Worm (Caenorhabditis elegans): Measurements from ENCODE around the gene T01D3.1.

The T01D3.1 gene

DNA sequence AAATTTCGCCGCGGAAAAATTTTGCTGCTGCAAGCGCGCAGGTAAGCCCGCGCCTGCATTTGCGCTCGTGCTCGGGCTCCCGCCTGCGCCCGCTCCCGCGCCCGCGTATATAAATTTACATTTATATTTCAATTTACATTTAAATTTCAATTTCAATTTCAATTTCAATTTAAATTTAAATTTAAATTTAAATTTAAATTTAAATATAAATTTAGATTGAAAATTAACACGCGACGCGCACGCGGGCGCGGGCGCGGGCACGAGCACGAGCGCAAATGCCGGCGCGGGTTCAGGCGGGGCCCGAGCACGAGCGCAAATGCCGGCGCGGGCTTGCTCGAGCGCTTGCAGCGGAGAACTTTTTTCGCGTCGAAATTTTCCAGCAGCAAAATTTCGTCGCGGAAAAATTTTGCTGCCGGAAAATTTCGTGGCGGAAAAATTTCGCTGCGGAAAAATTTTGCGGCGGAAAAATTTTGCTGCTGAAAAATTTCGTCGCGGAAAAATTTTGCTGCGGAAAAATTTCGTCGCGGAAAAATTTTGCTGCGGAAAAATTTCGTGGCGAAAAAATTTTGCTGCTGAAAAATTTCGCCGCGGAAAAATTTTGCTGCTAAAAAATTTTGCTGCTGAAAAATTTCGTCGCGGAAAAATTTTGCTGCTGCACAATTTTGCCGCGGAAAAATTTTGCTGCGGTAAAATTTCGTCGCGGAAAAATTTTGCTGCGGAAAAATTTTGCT, 43.7 kb upstream of the T01D3.1 start (continued):
- TF ChIP-seq Y95B8A.8 (GFP tag; IDR thresholded peaks at IDR 0.05) (0 out of 2 replicates have a peak, but pooled peaks have one; percentile 74), lin-54 (GFP tag; optimal IDR thresholded peaks at IDR 0.05) (peak; percentile 3), ceh-58 (GFP tag; IDR thresholded peaks at IDR 0.05) (0 out of 2 replicates have a peak, but pooled peaks have one; percentile 4), attf-5 (GFP tag; optimal IDR thresholded peaks at IDR 0.05) (peak; percentile 22), lag-1 (GFP tag; IDR thresholded peaks at IDR 0.05) (peak; percentile 20; the same call in 1 of the 2 replicates), zfh-2 (GFP tag; conservative IDR thresholded peaks at IDR 0.05) (peak; percentile 77; the same call in 1 of the 2 replicates), let-607 (tag; optimal IDR thresholded peaks at IDR 0.05) (no peak), pha-4 (tag; optimal IDR thresholded peaks at IDR 0.05) (no peak), ceh-91 (GFP tag; IDR thresholded peaks at IDR 0.05) (peak; percentile 32; the same call in 1 of the 2 replicates), F55B11.4 (tag; optimal IDR thresholded peaks at IDR 0.05; ENCODE audit: borderline replicate concordance, insufficient read depth) (no peak), Y53F4B.3 (GFP tag; IDR thresholded peaks at IDR 0.05) (no peak; the same call in 1 of the 2 replicates), akir-1 (GFP tag; optimal IDR thresholded peaks at IDR 0.05) (peak; percentile 90), ekl-4 (GFP tag; IDR thresholded peaks at IDR 0.05) (no peak), mes-4 (tag; optimal IDR thresholded peaks at IDR 0.05) (no peak), B0019.2 (GFP tag; conservative IDR thresholded peaks at IDR 0.05) (peak; percentile 75), lsl-1 (GFP tag; optimal IDR thresholded peaks at IDR 0.05) (no peak), C06A6.2 (GFP tag; conservative IDR thresholded peaks at IDR 0.05) (peak; percentile 38; the same call in 1 of the 2 replicates), madf-10 (tag; optimal IDR thresholded peaks at IDR 0.05) (no peak), ceh-40 (GFP tag; IDR thresholded peaks at IDR 0.05) (no peak), die-1 (tag; optimal IDR thresholded peaks at IDR 0.05) (peak; percentile 22), nhr-179 (tag; optimal IDR thresholded peaks at IDR 0.05) (no peak), lin-26 (GFP tag; IDR thresholded peaks at IDR 0.05) (no peak; the same call in 1 of the 2 replicates), mcd-1 (GFP tag; IDR thresholded peaks at IDR 0.05) (peak; percentile 90), ets-4 (GFP tag; optimal IDR thresholded peaks at IDR 0.05) (no peak), madf-6 (GFP tag; IDR thresholded peaks at IDR 0.05) (peak; percentile 55; the same call in 1 of the 2 replicates), sea-2 (GFP tag; IDR thresholded peaks at IDR 0.05) (0 out of 2 replicates have a peak, but pooled peaks have one; percentile 81), madf-8 (GFP tag; conservative IDR thresholded peaks at IDR 0.05) (peak; percentile 43), nhr-120 (GFP tag; IDR thresholded peaks at IDR 0.05) (peak; percentile 87; the same call in 1 of the 2 replicates), hrde-1 (tag; optimal IDR thresholded peaks at IDR 0.05; ENCODE audit: borderline replicate concordance) (no peak), somi-1 (GFP tag; optimal IDR thresholded peaks at IDR 0.05) (no peak)

DNA sequence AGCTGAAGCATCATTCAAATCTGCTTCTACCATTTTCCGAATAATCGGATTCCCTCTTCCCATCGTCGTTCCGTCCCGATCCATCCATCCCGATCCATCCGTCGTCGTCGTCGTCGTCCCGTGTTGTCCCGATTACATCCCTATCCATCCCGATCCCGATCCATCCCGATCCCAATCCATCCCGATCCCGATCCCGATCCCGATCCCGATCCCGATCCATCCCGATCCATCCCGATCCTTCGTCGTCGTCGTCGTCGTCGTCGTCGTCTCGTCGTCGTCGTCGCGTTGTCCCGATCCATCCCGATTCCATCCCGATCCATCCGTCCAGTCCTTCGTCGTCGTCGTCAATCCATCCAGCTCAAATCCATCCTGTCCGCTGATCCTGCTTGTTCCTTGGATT, 42.5 kb upstream of the T01D3.1 start:
- TF ChIP-seq ama-1 (optimal IDR thresholded peaks at IDR 0.05) (no peak), ama-1 (GFP tag; optimal IDR thresholded peaks at IDR 0.05) (no peak), sea-2 (GFP tag; IDR thresholded peaks at IDR 0.05) (0 out of 2 replicates have a peak, but pooled peaks have one; percentile 28), zfh-2 (GFP tag; conservative IDR thresholded peaks at IDR 0.05) (peak; percentile 71), mcd-1 (GFP tag; IDR thresholded peaks at IDR 0.05) (0 out of 2 replicates have a peak, but pooled peaks have one; percentile 9), Y53F4B.3 (GFP tag; IDR thresholded peaks at IDR 0.05) (no peak)

DNA sequence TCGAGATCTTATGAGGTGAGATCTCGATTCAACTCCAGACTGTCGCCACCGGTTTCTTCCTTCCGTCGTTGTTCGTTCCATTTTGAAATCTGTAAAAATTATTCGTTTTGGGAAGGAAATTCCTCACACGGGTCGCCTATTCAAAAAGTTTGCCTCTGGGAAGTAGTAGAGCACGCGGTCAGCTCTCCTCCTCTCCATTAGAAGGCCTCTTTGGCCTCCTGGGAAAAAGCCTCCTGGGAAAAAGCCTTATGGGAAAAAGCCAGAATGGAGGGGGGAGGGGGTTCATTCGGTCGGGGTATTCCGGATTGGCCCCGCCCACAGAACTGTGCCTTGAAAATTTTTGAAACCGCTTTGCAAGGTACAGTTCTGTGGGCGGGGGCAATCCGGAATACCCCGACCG, 42.1 kb upstream of the T01D3.1 start:
- no peak for TF ChIP-seq zfh-2 (GFP tag; conservative IDR thresholded peaks at IDR 0.05)
- no peak for TF ChIP-seq nhr-90 (tag; optimal IDR thresholded peaks at IDR 0.05)
- TF ChIP-seq lag-1 (GFP tag; IDR thresholded peaks at IDR 0.05) = no peak
- no peak for TF ChIP-seq C06A6.2 (GFP tag; conservative IDR thresholded peaks at IDR 0.05)
- no peak for TF ChIP-seq tbp1 (GFP tag; optimal IDR thresholded peaks at IDR 0.05)
- TF ChIP-seq bed-1 (GFP tag; IDR thresholded peaks at IDR 0.05) = no peak
- no peak for TF ChIP-seq Y53F4B.3 (GFP tag; IDR thresholded peaks at IDR 0.05)
- TF ChIP-seq lin-26 (GFP tag; IDR thresholded peaks at IDR 0.05) = 0 out of 2 replicates have a peak, but pooled peaks have one; percentile 27
- no peak for TF ChIP-seq fkh-3 (tag; optimal IDR thresholded peaks at IDR 0.05)
- TF ChIP-seq madf-8 (GFP tag; conservative IDR thresholded peaks at IDR 0.05) = 0 out of 2 replicates have a peak, but pooled peaks have one; percentile 6
- no peak for TF ChIP-seq mes-4 (tag; optimal IDR thresholded peaks at IDR 0.05)
- no peak for TF ChIP-seq dpff-1 (tag; optimal IDR thresholded peaks at IDR 0.05)
- no peak for TF ChIP-seq lsl-1 (GFP tag; optimal IDR thresholded peaks at IDR 0.05)
- no peak for TF ChIP-seq F22D6.2 (tag; optimal IDR thresholded peaks at IDR 0.05)
- no peak for TF ChIP-seq hlh-12 (tag; optimal IDR thresholded peaks at IDR 0.05)
- TF ChIP-seq unc-130 (GFP tag; optimal IDR thresholded peaks at IDR 0.05) = no peak
- no peak for TF ChIP-seq mel-28 (tag; optimal IDR thresholded peaks at IDR 0.05; ENCODE audit: borderline replicate concordance)
- TF ChIP-seq unc-62 (GFP tag; optimal IDR thresholded peaks at IDR 0.05) = no peak
- peak; percentile 24; the same call in 1 of the 2 replicates for TF ChIP-seq rcor-1 (GFP tag; IDR thresholded peaks at IDR 0.05)
- TF ChIP-seq ceh-58 (GFP tag; IDR thresholded peaks at IDR 0.05) = no peak
- TF ChIP-seq efl-1 (GFP tag; optimal IDR thresholded peaks at IDR 0.05) = no peak

Data from whole organism, young adult.